Fruit fly (Drosophila melanogaster) whole organism, prepupa: ENCODE data around the gene Ssl2.

Source experiments
- CG10631 ChIP-seq: fragments of 200-800 bp; sonication (Bioruptor generic); optimal IDR thresholded peaks from 2 replicates; lab custom pipeline; 2016; ENCODE audit warnings: missing biosample characterization, missing genetic modification characterization
- CG11762 ChIP-seq: fragments of 200-800 bp; sonication (Bioruptor generic); optimal IDR thresholded peaks from 3 replicates; lab custom pipeline; 2016; ENCODE audit warnings: missing biosample characterization, missing genetic modification characterization; ENCODE audit not compliant: insufficient read depth
- CG11902 ChIP-seq: fragments of 200-800 bp; sonication (Bioruptor generic); optimal IDR thresholded peaks from 3 replicates; lab custom pipeline; 2016; ENCODE audit warnings: missing biosample characterization, missing genetic modification characterization
- CG15336 ChIP-seq: fragments of 200-800 bp; sonication (Bioruptor generic); IDR thresholded peaks from 2 replicates; pipeline ENCODE4 v1.3.6; 2022; ENCODE audit warnings: missing biosample characterization, missing genetic modification characterization
- CG1621 ChIP-seq: fragments of 200-800 bp; sonication (Bioruptor generic); optimal IDR thresholded peaks from 3 replicates; lab custom pipeline; 2018; ENCODE audit warnings: missing biosample characterization, mild to moderate bottlenecking, missing genetic modification characterization
- CG3032 ChIP-seq: fragments of 200-800 bp; optimal IDR thresholded peaks from 2 replicates; lab custom pipeline; 2019; ENCODE audit warnings: missing biosample characterization, mild to moderate bottlenecking, missing genetic modification characterization, moderate library complexity
- CG32006 ChIP-seq: fragments of 200-800 bp; sonication (Bioruptor generic); optimal IDR thresholded peaks from 3 replicates; lab custom pipeline; 2017; ENCODE audit warnings: missing biosample characterization, mild to moderate bottlenecking, missing genetic modification characterization
- CG34406 ChIP-seq: fragments of 200-800 bp; sonication (Bioruptor generic); optimal IDR thresholded peaks from 3 replicates; lab custom pipeline; 2016; ENCODE audit warnings: missing biosample characterization, missing genetic modification characterization
- CG3919 ChIP-seq: fragments of 200-800 bp; sonication (Bioruptor generic); optimal IDR thresholded peaks from 3 replicates; lab custom pipeline; 2016; ENCODE audit warnings: missing biosample characterization, missing genetic modification characterization
- CG6163 ChIP-seq: fragments of 200-800 bp; sonication (Bioruptor generic); IDR thresholded peaks from 3 replicates; pipeline ENCODE4 v1.3.6; 2022; ENCODE audit warnings: missing biosample characterization, missing genetic modification characterization
- CG6276 ChIP-seq: fragments of 200-800 bp; sonication (Bioruptor generic); optimal IDR thresholded peaks from 2 replicates; lab custom pipeline; 2017; ENCODE audit warnings: missing biosample characterization, mild to moderate bottlenecking, missing genetic modification characterization
- CG6792 ChIP-seq: fragments of 200-800 bp; sonication (Bioruptor generic); optimal IDR thresholded peaks from 3 replicates; lab custom pipeline; 2016; ENCODE audit warnings: missing biosample characterization, missing genetic modification characterization
- CG6808 ChIP-seq: fragments of 200-800 bp; sonication (Bioruptor generic); optimal IDR thresholded peaks from 3 replicates; lab custom pipeline; 2017; ENCODE audit warnings: missing biosample characterization, missing genetic modification characterization, mild to moderate bottlenecking, moderate library complexity, missing genetic modification reagents
- CG6854 ChIP-seq: fragments of 200-800 bp; sonication (Bioruptor generic); optimal IDR thresholded peaks from 2 replicates; lab custom pipeline; 2017; ENCODE audit warnings: missing biosample characterization, mild to moderate bottlenecking, missing genetic modification characterization
- CG7368 ChIP-seq: fragments of 200-800 bp; sonication (Bioruptor generic); optimal IDR thresholded peaks from 3 replicates; lab custom pipeline; 2016; ENCODE audit warnings: missing biosample characterization, missing genetic modification characterization
- CG8119 ChIP-seq: fragments of 200-800 bp; sonication (Bioruptor generic); IDR thresholded peaks from 3 replicates; pipeline ENCODE4 v1.3.6; 2022; ENCODE audit warnings: missing biosample characterization, missing genetic modification characterization
- CG9139 ChIP-seq: fragments of 200-800 bp; sonication (Bioruptor generic); optimal IDR thresholded peaks from 3 replicates; lab custom pipeline; 2017; ENCODE audit warnings: missing biosample characterization, mild to moderate bottlenecking, missing genetic modification characterization
- Eip75B ChIP-seq: fragments of 200-800 bp; sonication (Bioruptor generic); optimal IDR thresholded peaks from 3 replicates; lab custom pipeline; 2016; ENCODE audit warnings: missing biosample characterization, missing genetic modification characterization
- Eip78C ChIP-seq: fragments of 200-800 bp; sonication (Bioruptor generic); peaks from one replicate; lab custom pipeline; 2016; ENCODE audit warnings: missing biosample characterization, missing genetic modification characterization
- Ets96B ChIP-seq: fragments of 200-800 bp; optimal IDR thresholded peaks from 2 replicates; lab custom pipeline; 2019; ENCODE audit warnings: missing biosample characterization, mild to moderate bottlenecking, missing genetic modification characterization, moderate library complexity
- Hr38 ChIP-seq: sonication (Bioruptor generic); optimal IDR thresholded peaks from 2 replicates; lab custom pipeline; 2016; ENCODE audit warnings: missing biosample characterization, missing genetic modification characterization
- Hr39 ChIP-seq: fragments of 200-800 bp; sonication (Bioruptor generic); optimal IDR thresholded peaks from 2 replicates; lab custom pipeline; 2016; ENCODE audit warnings: missing biosample characterization, missing genetic modification characterization
- Lpt ChIP-seq: fragments of 200-800 bp; sonication (Bioruptor generic); optimal IDR thresholded peaks from 3 replicates; lab custom pipeline; 2016; ENCODE audit warnings: missing biosample characterization, missing genetic modification characterization
- Met ChIP-seq: fragments of 200-800 bp; sonication (Bioruptor generic); optimal IDR thresholded peaks from 3 replicates; lab custom pipeline; 2016; ENCODE audit warnings: missing biosample characterization, missing genetic modification characterization
- OdsH ChIP-seq: fragments of 200-800 bp; sonication (Bioruptor generic); optimal IDR thresholded peaks from 3 replicates; lab custom pipeline; 2016; ENCODE audit warnings: missing biosample characterization, missing genetic modification characterization
- Smox ChIP-seq: fragments of 200-800 bp; sonication (Bioruptor generic); optimal IDR thresholded peaks from 3 replicates; lab custom pipeline; 2016; ENCODE audit warnings: missing biosample characterization, missing genetic modification characterization
- Sox15 ChIP-seq: fragments of 200-800 bp; sonication (Bioruptor generic); optimal IDR thresholded peaks from 3 replicates; lab custom pipeline; 2016; ENCODE audit warnings: missing biosample characterization, missing genetic modification characterization
- achi ChIP-seq: fragments of 200-800 bp; sonication (Bioruptor generic); optimal IDR thresholded peaks from 3 replicates; lab custom pipeline; 2016; ENCODE audit warnings: missing biosample characterization, missing genetic modification characterization
- acj6 ChIP-seq: fragments of 200-800 bp; sonication (Bioruptor generic); optimal IDR thresholded peaks from 3 replicates; lab custom pipeline; 2016; ENCODE audit warnings: missing biosample characterization, missing genetic modification characterization
- cyc ChIP-seq: fragments of 200-800 bp; sonication (Bioruptor generic); optimal IDR thresholded peaks from 3 replicates; lab custom pipeline; 2016; ENCODE audit warnings: missing biosample characterization, missing genetic modification characterization
- dsx ChIP-seq: fragments of 200-800 bp; optimal IDR thresholded peaks from 3 replicates; lab custom pipeline; 2019; ENCODE audit warnings: missing biosample characterization, mild to moderate bottlenecking, missing genetic modification characterization, moderate library complexity; ENCODE audit not compliant: poor library complexity, severe bottlenecking
- eg ChIP-seq: fragments of 200-800 bp; sonication (Bioruptor generic); IDR thresholded peaks from 3 replicates; pipeline ENCODE4 v1.3.6; 2022; ENCODE audit warnings: missing biosample characterization, missing genetic modification characterization
- esn ChIP-seq: fragments of 200-800 bp; sonication (Bioruptor generic); optimal IDR thresholded peaks from 2 replicates; lab custom pipeline; 2016; ENCODE audit warnings: missing biosample characterization, mild to moderate bottlenecking, missing genetic modification characterization, moderate library complexity
- fd59A ChIP-seq: fragments of 200-800 bp; sonication (Bioruptor generic); optimal IDR thresholded peaks from 2 replicates; lab custom pipeline; 2017; ENCODE audit warnings: missing biosample characterization, mild to moderate bottlenecking, missing genetic modification characterization, missing genetic modification reagents
- fd85E ChIP-seq: fragments of 200-800 bp; sonication (Bioruptor generic); optimal IDR thresholded peaks from 3 replicates; lab custom pipeline; 2016; ENCODE audit warnings: missing biosample characterization, missing genetic modification characterization
- fkh ChIP-seq: fragments of 200-800 bp; sonication (Bioruptor generic); optimal IDR thresholded peaks from 3 replicates; lab custom pipeline; 2017; ENCODE audit warnings: missing biosample characterization, mild to moderate bottlenecking, missing genetic modification characterization, moderate library complexity
- lz ChIP-seq: fragments of 200-800 bp; sonication (Bioruptor generic); optimal IDR thresholded peaks from 3 replicates; lab custom pipeline; 2016; ENCODE audit warnings: missing biosample characterization, missing genetic modification characterization
- net ChIP-seq: fragments of 200-800 bp; sonication (Bioruptor generic); optimal IDR thresholded peaks from 3 replicates; lab custom pipeline; 2016; ENCODE audit warnings: missing biosample characterization, missing genetic modification characterization
- salr ChIP-seq, 2 experiments: fragments of 200-800 bp; sonication (Bioruptor generic); optimal IDR thresholded peaks; 3 replicates each; lab custom pipeline; 2016 to 2018; ENCODE audit warnings: missing biosample characterization in 2 of 2, missing genetic modification characterization in 2 of 2, mild to moderate bottlenecking in 1 of 2
- svp ChIP-seq: fragments of 200-800 bp; sonication (Bioruptor generic); peaks from one replicate; lab custom pipeline; 2016; ENCODE audit warnings: missing biosample characterization, missing genetic modification characterization
- vri ChIP-seq: fragments of 200-800 bp; sonication (Bioruptor generic); optimal IDR thresholded peaks from 3 replicates; lab custom pipeline; 2016; ENCODE audit warnings: missing biosample characterization, mild to moderate bottlenecking, missing genetic modification characterization

Ssl2 gene

dm6 chr3R:29032542-29032941 lies at the start of gene Ssl2:
TSS of gene Ssl2 (minus strand) at chr3R:29032642.
- TF ChIP-seq CG32006: no peak
- no peak for TF ChIP-seq Sox15 (GFP tag; lab: Kevin White, UChicago)
- no peak for TF ChIP-seq acj6
- no peak for TF ChIP-seq CG6792 (GFP tag; lab: Kevin White, UChicago)
- no peak for TF ChIP-seq Smox
- TF ChIP-seq CG8119 (GFP tag; lab: Robert Waterston, UW): no peak
- TF ChIP-seq CG10631 (GFP tag; lab: Kevin White, UChicago): no peak
- TF ChIP-seq Hr39 (GFP tag; lab: Kevin White, UChicago): no peak
- no peak for TF ChIP-seq OdsH (GFP tag; lab: Kevin White, UChicago)
- no peak for TF ChIP-seq CG11902 (GFP tag; lab: Kevin White, UChicago)
- TF ChIP-seq CG34406 (GFP tag; lab: Kevin White, UChicago): no peak
- no peak for TF ChIP-seq achi (GFP tag; lab: Kevin White, UChicago)
- TF ChIP-seq lz (GFP tag; lab: Kevin White, UChicago): no peak
- TF ChIP-seq fd85E (GFP tag; lab: Kevin White, UChicago): no peak
- no peak for TF ChIP-seq Hr38 (GFP tag; lab: Kevin White, UChicago)
- TF ChIP-seq esn (GFP tag; lab: Kevin White, UChicago): no peak
- TF ChIP-seq Eip78C: no peak
- no peak for TF ChIP-seq CG1621 (tag; lab: Kevin White, UChicago)
- no peak for TF ChIP-seq CG9139 (GFP tag; lab: Kevin White, UChicago)

dm6 chr3R:29082034-29082433 lies 49.6 kb upstream of the Ssl2 start:
- no peak for TF ChIP-seq CG15336
- TF ChIP-seq Hr39 (GFP tag; lab: Kevin White, UChicago): no peak
- no peak for TF ChIP-seq CG9139 (GFP tag; lab: Kevin White, UChicago)
- 0 out of 3 replicates have a peak, but pooled peaks have one; percentile 7 for TF ChIP-seq CG6163
- TF ChIP-seq CG6854 (GFP tag; lab: Kevin White, UChicago): no peak
- TF ChIP-seq Ets96B (tag; lab: Kevin White, UChicago): no peak
- TF ChIP-seq eg (GFP tag; lab: Robert Waterston, UW): 0 out of 3 replicates have a peak, but pooled peaks have one; percentile 7
- TF ChIP-seq Met (GFP tag; lab: Kevin White, UChicago): no peak
- no peak for TF ChIP-seq Smox

dm6 chr3R:29077572-29077971 lies 45.1 kb upstream of the Ssl2 start:
- TF ChIP-seq CG3032 (tag; lab: Kevin White, UChicago): no peak
- TF ChIP-seq fkh (GFP tag; lab: Kevin White, UChicago): peak; percentile 70
- no peak for TF ChIP-seq CG6808 (GFP tag; lab: Kevin White, UChicago)
- TF ChIP-seq eg (GFP tag; lab: Robert Waterston, UW): 0 out of 3 replicates have a peak, but pooled peaks have one; percentile 35
- TF ChIP-seq Eip78C: peak; percentile 25
- TF ChIP-seq, all 60 proteins: peak for 3

- no peak for TF ChIP-seq CG3919 (GFP tag; lab: Kevin White, UChicago)
- no peak for TF ChIP-seq CG6854 (GFP tag; lab: Kevin White, UChicago)
- TF ChIP-seq salr (GFP tag; optimal IDR thresholded peaks at IDR 0.05; lab: Kevin White, UChicago): no peak
- TF ChIP-seq fd59A: no peak
- TF ChIP-seq Sox15 (GFP tag; lab: Kevin White, UChicago): no peak
- TF ChIP-seq dsx (GFP tag; lab: Kevin White, UChicago): no peak
These were observed 44.2 kb upstream of the Ssl2 start for dm6 chr3R:29076609-29077008.

- peak; percentile 8 for TF ChIP-seq acj6
- peak; percentile 38 for TF ChIP-seq Smox
- TF ChIP-seq CG3032 (tag; lab: Kevin White, UChicago): peak; percentile 24
- peak; percentile 21 for TF ChIP-seq cyc (GFP tag; lab: Kevin White, UChicago)
- peak; percentile 84 for TF ChIP-seq vri (GFP tag; lab: Kevin White, UChicago)
- TF ChIP-seq CG3919 (GFP tag; lab: Kevin White, UChicago): peak; percentile 7
- no peak for TF ChIP-seq CG8119 (GFP tag; lab: Robert Waterston, UW)
- no peak for TF ChIP-seq CG6792 (GFP tag; lab: Kevin White, UChicago)
- peak; percentile 39 for TF ChIP-seq CG32006
- TF ChIP-seq CG6163: no peak
- TF ChIP-seq Lpt: no peak
- peak; percentile 39 for TF ChIP-seq Eip75B (GFP tag; lab: Kevin White, UChicago)
- TF ChIP-seq CG6808 (GFP tag; lab: Kevin White, UChicago): peak; percentile 7
- TF ChIP-seq svp (GFP tag; lab: Kevin White, UChicago): peak; percentile 84
- no peak for TF ChIP-seq net
- no peak for TF ChIP-seq CG11762 (GFP tag; lab: Kevin White, UChicago)
- peak; percentile 8 for TF ChIP-seq CG6276
- TF ChIP-seq dsx (GFP tag; lab: Kevin White, UChicago): peak; percentile 17
- no peak for TF ChIP-seq CG7368 (GFP tag; lab: Kevin White, UChicago)
These were observed 43.4 kb upstream of the Ssl2 start for dm6 chr3R:29075631-29076398.
